Fruit fly (Drosophila melanogaster) whole organism, prepupa: Measurements from ENCODE around the gene CG9705.

ENCODE experiments used
- CG3032 ChIP-seq: fragments of 200-800 bp; optimal IDR thresholded peaks from 2 replicates; lab custom pipeline; 2019; ENCODE audit warnings: missing biosample characterization, mild to moderate bottlenecking, missing genetic modification characterization, moderate library complexity
- CG34406 ChIP-seq: fragments of 200-800 bp; sonication (Bioruptor generic); optimal IDR thresholded peaks from 3 replicates; lab custom pipeline; 2016; ENCODE audit warnings: missing biosample characterization, missing genetic modification characterization
- CG3919 ChIP-seq: fragments of 200-800 bp; sonication (Bioruptor generic); optimal IDR thresholded peaks from 3 replicates; lab custom pipeline; 2016; ENCODE audit warnings: missing biosample characterization, missing genetic modification characterization
- CG4318 ChIP-seq: fragments of 200-800 bp; sonication (Bioruptor generic); optimal IDR thresholded peaks from 3 replicates; lab custom pipeline; 2017; ENCODE audit warnings: missing biosample characterization, mild to moderate bottlenecking, missing genetic modification characterization
- CG8119 ChIP-seq: fragments of 200-800 bp; sonication (Bioruptor generic); IDR thresholded peaks from 3 replicates; pipeline ENCODE4 v1.3.6; 2022; ENCODE audit warnings: missing biosample characterization, missing genetic modification characterization
- CG8632 ChIP-seq: fragments of 200-800 bp; sonication (Bioruptor generic); optimal IDR thresholded peaks from 3 replicates; lab custom pipeline; 2016; ENCODE audit warnings: missing biosample characterization, missing genetic modification characterization
- Gug ChIP-seq: fragments of 200-800 bp; sonication (Bioruptor generic); IDR thresholded peaks from 2 replicates; pipeline ENCODE4 v1.3.6; 2022; ENCODE audit warnings: missing biosample characterization, missing genetic modification characterization
- Hr38 ChIP-seq: sonication (Bioruptor generic); optimal IDR thresholded peaks from 2 replicates; lab custom pipeline; 2016; ENCODE audit warnings: missing biosample characterization, missing genetic modification characterization
- Smox ChIP-seq: fragments of 200-800 bp; sonication (Bioruptor generic); optimal IDR thresholded peaks from 3 replicates; lab custom pipeline; 2016; ENCODE audit warnings: missing biosample characterization, missing genetic modification characterization
- Sox102F ChIP-seq: fragments of 200-800 bp; sonication (Bioruptor generic); optimal IDR thresholded peaks from 2 replicates; lab custom pipeline; 2016; ENCODE audit warnings: missing biosample characterization, mild to moderate bottlenecking, missing genetic modification characterization
- fd59A ChIP-seq: fragments of 200-800 bp; sonication (Bioruptor generic); optimal IDR thresholded peaks from 2 replicates; lab custom pipeline; 2017; ENCODE audit warnings: missing biosample characterization, mild to moderate bottlenecking, missing genetic modification characterization, missing genetic modification reagents
- topi ChIP-seq: fragments of 200-800 bp; sonication (Bioruptor generic); optimal IDR thresholded peaks from 3 replicates; lab custom pipeline; 2016; ENCODE audit warnings: missing biosample characterization, missing genetic modification characterization
- vri ChIP-seq: fragments of 200-800 bp; sonication (Bioruptor generic); optimal IDR thresholded peaks from 3 replicates; lab custom pipeline; 2016; ENCODE audit warnings: missing biosample characterization, mild to moderate bottlenecking, missing genetic modification characterization

dm6 chr3L:16786728-16787127 is 6.8 kb downstream of the CG9705 start, which contains the start of gene eIF3e:
- TF ChIP-seq topi (GFP tag; lab: Kevin White, UChicago), result no peak
- no peak for TF ChIP-seq CG3032 (tag; lab: Kevin White, UChicago)
- TF ChIP-seq vri, result no peak
- TF ChIP-seq Hr38 (GFP tag; lab: Kevin White, UChicago), result no peak
- no peak for TF ChIP-seq Sox102F (GFP tag; lab: Kevin White, UChicago)
- no peak for TF ChIP-seq fd59A (GFP tag; lab: Kevin White, UChicago)
- no peak for TF ChIP-seq Gug
- TF ChIP-seq CG8632 (GFP tag; lab: Kevin White, UChicago), result no peak
- TF ChIP-seq Smox (GFP tag; lab: Kevin White, UChicago), result no peak
- TF ChIP-seq CG4318, result no peak
- TF ChIP-seq CG8119, result no peak
- no peak for TF ChIP-seq CG34406
- no peak for TF ChIP-seq CG3919 (GFP tag; lab: Kevin White, UChicago)
